Worm (Caenorhabditis elegans) whole organism, young adult: ENCODE data around the gene evl-18.

Experiments
- F37B4.10 ChIP-seq: fragments of 200-800 bp; sonication (Bioruptor generic); IDR thresholded peaks from 2 replicates; pipeline ENCODE4 v1.3.6; 2022; ENCODE audit warnings: missing genetic modification characterization, missing compliant biosample characterization
- F39B2.1 ChIP-seq: fragments of 200-800 bp; sonication (Bioruptor generic); IDR thresholded peaks from 2 replicates; pipeline ENCODE4 v1.3.6; 2022; ENCODE audit warnings: missing genetic modification reagents, missing genetic modification characterization, missing compliant biosample characterization
- F57A8.1 ChIP-seq: fragments of 200-800 bp; sonication (Bioruptor generic); optimal IDR thresholded peaks from 2 replicates; lab custom pipeline; 2018; ENCODE audit warnings: mild to moderate bottlenecking, missing genetic modification characterization, moderate library complexity, missing compliant biosample characterization
- Y53G8AR.9 ChIP-seq: fragments of 200-800 bp; sonication (Bioruptor generic); conservative IDR thresholded peaks from 2 replicates; pipeline ENCODE4 v1.3.6; 2022; ENCODE audit warnings: missing genetic modification reagents, missing genetic modification characterization, missing compliant biosample characterization
- Y79H2A.3 ChIP-seq: fragments of 200-800 bp; sonication (Bioruptor generic); conservative IDR thresholded peaks from 2 replicates; pipeline ENCODE4 v1.3.6; 2022; ENCODE audit warnings: missing genetic modification reagents, missing genetic modification characterization, missing compliant biosample characterization
- athp-1 ChIP-seq: sonication (generic microtip); optimal IDR thresholded peaks from 2 replicates; lab custom pipeline; 2017; ENCODE audit warnings: mild to moderate bottlenecking, missing genetic modification characterization, missing compliant biosample characterization
- attf-5 ChIP-seq: fragments of 200-800 bp; sonication (Bioruptor generic); optimal IDR thresholded peaks from 2 replicates; lab custom pipeline; 2018; ENCODE audit warnings: mild to moderate bottlenecking, missing genetic modification characterization, missing compliant biosample characterization
- attf-6 ChIP-seq: fragments of 200-800 bp; sonication (Bioruptor generic); IDR thresholded peaks from 2 replicates; pipeline ENCODE4 v1.3.6; 2022; ENCODE audit warnings: missing genetic modification reagents, missing genetic modification characterization, missing compliant biosample characterization
- cebp-1 ChIP-seq, 2 experiments: fragments of 200-800 bp in 1 of 2; sonication (Bioruptor generic) in 1 of 2; sonication (generic microtip) in 1 of 2; IDR thresholded peaks in 1 of 2; optimal IDR thresholded peaks in 1 of 2; 2 replicates each; pipeline versions ENCODE4 v1.3.6 to Lab custom; 2017 to 2022; ENCODE audit warnings: missing compliant biosample characterization in 2 of 2, missing genetic modification characterization in 2 of 2, mild to moderate bottlenecking in 1 of 2, missing genetic modification reagents in 1 of 2, moderate library complexity in 1 of 2
- ceh-27 ChIP-seq: fragments of 200-800 bp; sonication (Bioruptor generic); optimal IDR thresholded peaks from 2 replicates; lab custom pipeline; 2018; ENCODE audit warnings: mild to moderate bottlenecking, missing genetic modification characterization, moderate library complexity, missing compliant biosample characterization
- ceh-91 ChIP-seq: fragments of 200-800 bp; sonication (Bioruptor generic); IDR thresholded peaks from 2 replicates; pipeline ENCODE4 v1.3.6; 2022; ENCODE audit warnings: missing genetic modification reagents, missing genetic modification characterization, missing compliant biosample characterization
- chd-7 ChIP-seq: sonication (generic microtip); optimal IDR thresholded peaks from 2 replicates; lab custom pipeline; 2016; ENCODE audit warnings: mild to moderate bottlenecking, missing genetic modification characterization, moderate library complexity, missing compliant biosample characterization
- egrh-3 ChIP-seq: fragments of 200-800 bp; sonication (Bioruptor generic); IDR thresholded peaks from 2 replicates; pipeline ENCODE4 v1.3.6; 2022; ENCODE audit warnings: missing genetic modification reagents, missing genetic modification characterization, missing compliant biosample characterization
- ekl-4 ChIP-seq: fragments of 200-800 bp; sonication (Bioruptor generic); IDR thresholded peaks from 2 replicates; pipeline ENCODE4 v1.3.6; 2022; ENCODE audit warnings: missing genetic modification reagents, missing genetic modification characterization, missing compliant biosample characterization
- ets-4 ChIP-seq: fragments of 200-800 bp; sonication (Bioruptor generic); optimal IDR thresholded peaks from 2 replicates; lab custom pipeline; 2018; ENCODE audit warnings: mild to moderate bottlenecking, missing genetic modification characterization, missing compliant biosample characterization
- him-1 ChIP-seq: sonication (generic microtip); optimal IDR thresholded peaks from 2 replicates; lab custom pipeline; 2016; ENCODE audit warnings: missing genotype, missing genetic modification reagents, missing genetic modification characterization, missing compliant biosample characterization
- hlh-12 ChIP-seq: sonication (generic microtip); optimal IDR thresholded peaks from 2 replicates; lab custom pipeline; 2016; ENCODE audit warnings: missing genetic modification characterization, missing compliant biosample characterization
- hlh-26 ChIP-seq: fragments of 200-800 bp; sonication (Bioruptor generic); conservative IDR thresholded peaks from 2 replicates; pipeline ENCODE4 v1.3.6; 2022; ENCODE audit warnings: missing genetic modification reagents, missing genetic modification characterization, missing compliant biosample characterization
- hrde-1 ChIP-seq: sonication (generic microtip); optimal IDR thresholded peaks from 2 replicates; lab custom pipeline; 2016; ENCODE audit warnings: missing genetic modification characterization, mild to moderate bottlenecking, missing compliant biosample characterization, moderate library complexity, missing genotype, missing genetic modification reagents, borderline replicate concordance
- hsf-1 ChIP-seq: fragments of 200-800 bp; sonication (Bioruptor generic); IDR thresholded peaks from 2 replicates; pipeline ENCODE4 v1.3.6; 2022; ENCODE audit warnings: missing genetic modification reagents, missing genetic modification characterization, missing compliant biosample characterization
- let-607 ChIP-seq, 2 experiments: fragments of 200-800 bp in 1 of 2; sonication (Bioruptor generic) in 1 of 2; sonication (generic microtip) in 1 of 2; optimal IDR thresholded peaks; 2 replicates each; lab custom pipeline; 2016 to 2018; ENCODE audit warnings: mild to moderate bottlenecking in 2 of 2, missing compliant biosample characterization in 2 of 2, missing genetic modification characterization in 2 of 2, moderate library complexity in 2 of 2, missing genotype in 1 of 2
- lin-54 ChIP-seq: fragments of 200-800 bp; sonication (Bioruptor generic); optimal IDR thresholded peaks from 2 replicates; lab custom pipeline; 2018; ENCODE audit warnings: mild to moderate bottlenecking, missing genetic modification characterization, missing compliant biosample characterization
- lsl-1 ChIP-seq: fragments of 200-800 bp; sonication (Bioruptor generic); optimal IDR thresholded peaks from 2 replicates; lab custom pipeline; 2018; ENCODE audit warnings: mild to moderate bottlenecking, missing genetic modification characterization, moderate library complexity, missing compliant biosample characterization
- madf-3 ChIP-seq: fragments of 200-800 bp; sonication (Bioruptor generic); IDR thresholded peaks from 2 replicates; pipeline ENCODE4 v1.3.6; 2022; ENCODE audit warnings: missing genetic modification reagents, missing genetic modification characterization, missing compliant biosample characterization
- pbrm-1 ChIP-seq: fragments of 200-800 bp; sonication (Bioruptor generic); IDR thresholded peaks from 2 replicates; pipeline ENCODE4 v1.3.6; 2022; ENCODE audit warnings: missing genetic modification reagents, missing genetic modification characterization, missing compliant biosample characterization
- snpc-1.1 ChIP-seq: sonication (generic microtip); optimal IDR thresholded peaks from 2 replicates; lab custom pipeline; 2017; ENCODE audit warnings: missing genetic modification characterization, mild to moderate bottlenecking, missing compliant biosample characterization, antibody characterized with exemption, moderate library complexity, missing genotype, missing genetic modification reagents; ENCODE audit not compliant: insufficient read depth
- tbp1 ChIP-seq: fragments of 200-800 bp; sonication (Bioruptor generic); optimal IDR thresholded peaks from 2 replicates; lab custom pipeline; 2018; ENCODE audit warnings: mild to moderate bottlenecking, missing genetic modification characterization, missing compliant biosample characterization
- tlf-1 ChIP-seq: fragments of 200-800 bp; sonication (Bioruptor generic); optimal IDR thresholded peaks from 2 replicates; lab custom pipeline; 2018; ENCODE audit warnings: mild to moderate bottlenecking, missing genetic modification characterization, missing compliant biosample characterization
- unc-130 ChIP-seq: sonication (generic microtip); optimal IDR thresholded peaks from 2 replicates; lab custom pipeline; 2016; ENCODE audit warnings: missing genetic modification reagents, missing genetic modification characterization, missing compliant biosample characterization
- unc-62 ChIP-seq: fragments of 150-350 bp; optimal IDR thresholded peaks from 2 replicates; lab custom pipeline; 2014; ENCODE audit warnings: missing biosample characterization, missing genetic modification reagents, missing genetic modification characterization
- zfh-2 ChIP-seq: fragments of 200-800 bp; sonication (Bioruptor generic); conservative IDR thresholded peaks from 2 replicates; pipeline ENCODE4 v1.3.6; 2022; ENCODE audit warnings: missing genetic modification reagents, missing genetic modification characterization, missing compliant biosample characterization
- zim-3 ChIP-seq: sonication (generic microtip); optimal IDR thresholded peaks from 2 replicates; lab custom pipeline; 2017; ENCODE audit warnings: mild to moderate bottlenecking, missing genetic modification characterization, moderate library complexity, missing compliant biosample characterization
- ztf-26 ChIP-seq: sonication (generic microtip); optimal IDR thresholded peaks from 2 replicates; lab custom pipeline; 2017; ENCODE audit warnings: missing genetic modification characterization, missing compliant biosample characterization
- ztf-3 ChIP-seq: fragments of 200-800 bp; sonication (Bioruptor generic); optimal IDR thresholded peaks from 2 replicates; lab custom pipeline; 2018; ENCODE audit warnings: mild to moderate bottlenecking, missing genetic modification characterization, missing compliant biosample characterization

evl-18 gene

ce11 chrIII:3701411-3702310 is 33.2 kb downstream of the evl-18 start, which contains the start of the genes pdi-1 and C14B1.2 (continued):
- TF ChIP-seq F37B4.10 (GFP tag; lab: Robert Waterston, UW) (0 out of 2 replicates have a peak, but pooled peaks have one; percentile 22), attf-6 (GFP tag; lab: Robert Waterston, UW) (0 out of 2 replicates have a peak, but pooled peaks have one; percentile 12), lsl-1 (GFP tag; lab: Kevin White, UChicago) (peak; percentile 35), hlh-26 (GFP tag; lab: Robert Waterston, UW) (no peak), let-607 (tag; optimal IDR thresholded peaks at IDR 0.05; lab: Kevin White, UChicago) (peak; percentile 99), Y53G8AR.9 (GFP tag; lab: Robert Waterston, UW) (no peak), tbp1 (peak; percentile 6), ceh-91 (no peak), F57A8.1 (GFP tag; lab: Kevin White, UChicago) (no peak), zim-3 (tag; lab: Kevin White, UChicago) (no peak), Y79H2A.3 (no peak), ztf-26 (tag; lab: Kevin White, UChicago) (peak; percentile 52), zfh-2 (peak; percentile 84), ets-4 (GFP tag; lab: Kevin White, UChicago) (peak; percentile 30)

- peak; percentile 37 for TF ChIP-seq ztf-3 (GFP tag; lab: Kevin White, UChicago)
- TF ChIP-seq F57A8.1 (GFP tag; lab: Kevin White, UChicago) = no peak
- 0 out of 2 replicates have a peak, but pooled peaks have one; percentile 21 for TF ChIP-seq F39B2.1 (GFP tag; lab: Robert Waterston, UW)
- peak; percentile 56; the same call in 1 of the 2 replicates for TF ChIP-seq ekl-4
- TF ChIP-seq Y53G8AR.9 (GFP tag; lab: Robert Waterston, UW) = no peak
- no peak for TF ChIP-seq him-1 (tag; lab: Kevin White, UChicago)
- 0 out of 2 replicates have a peak, but pooled peaks have one; percentile 20 for TF ChIP-seq hsf-1 (GFP tag; lab: Robert Waterston, UW)
- peak; percentile 32 for TF ChIP-seq lin-54
- no peak for TF ChIP-seq ceh-27 (GFP tag; lab: Kevin White, UChicago)
- TF ChIP-seq attf-5 = no peak
- peak; percentile 3 for TF ChIP-seq hrde-1 (tag; lab: Kevin White, UChicago)
- TF ChIP-seq egrh-3 (GFP tag; lab: Robert Waterston, UW) = no peak
- TF ChIP-seq cebp-1 (GFP tag; IDR thresholded peaks at IDR 0.05; lab: Robert Waterston, UW) = no peak
- peak; percentile 3 for TF ChIP-seq cebp-1 (tag; optimal IDR thresholded peaks at IDR 0.05; lab: Kevin White, UChicago)
- peak; percentile 33 for TF ChIP-seq athp-1 (tag; lab: Kevin White, UChicago)
- no peak for TF ChIP-seq tlf-1 (GFP tag; lab: Kevin White, UChicago)
- TF ChIP-seq hlh-26 (GFP tag; lab: Robert Waterston, UW) = no peak
- no peak for TF ChIP-seq snpc-1.1
- no peak for TF ChIP-seq unc-62
Observed at ce11 chrIII:3699275-3699674, 35.6 kb downstream of the evl-18 start, which contains the start of gene cyn-9. Gene cyn-9 (minus strand): TSS chrIII:3699640.

- no peak for TF ChIP-seq pbrm-1 (GFP tag; lab: Robert Waterston, UW)
- no peak for TF ChIP-seq let-607 (tag; optimal IDR thresholded peaks at IDR 0.05; lab: Kevin White, UChicago)
- TF ChIP-seq chd-7 (tag; lab: Kevin White, UChicago) = no peak
- TF ChIP-seq egrh-3 (GFP tag; lab: Robert Waterston, UW) = no peak
- no peak for TF ChIP-seq madf-3
- TF ChIP-seq unc-130 = no peak
- no peak for TF ChIP-seq hlh-12
- TF ChIP-seq, all 124 proteins: peak for 0
Observed at ce11 chrIII:3698366-3698765, 36.5 kb downstream of the evl-18 start.
